Fruit fly (Drosophila melanogaster) whole organism, embryonic: ENCODE results near the gene CG7227.

Experiments
- BtbVII ChIP-seq: fragments of 200-800 bp; sonication (Bioruptor generic); optimal IDR thresholded peaks from 3 replicates; lab custom pipeline; 2017; ENCODE audit warnings: missing biosample characterization, mild to moderate bottlenecking, missing genetic modification characterization
- CG10565 ChIP-seq: fragments of 200-800 bp; sonication (Bioruptor generic); optimal IDR thresholded peaks from 3 replicates; lab custom pipeline; 2016; ENCODE audit warnings: missing biosample characterization, mild to moderate bottlenecking, missing genetic modification characterization
- CG10654 ChIP-seq: fragments of 200-800 bp; sonication (Bioruptor generic); optimal IDR thresholded peaks from 2 replicates; lab custom pipeline; 2016; ENCODE audit warnings: missing biosample characterization, missing genetic modification characterization
- CG12219 ChIP-seq: fragments of 200-800 bp; sonication (Bioruptor generic); optimal IDR thresholded peaks from 3 replicates; lab custom pipeline; 2018; ENCODE audit warnings: missing biosample characterization, mild to moderate bottlenecking, missing genetic modification characterization
- CG12299 ChIP-seq: fragments of 200-800 bp; sonication (Bioruptor generic); optimal IDR thresholded peaks from 2 replicates; lab custom pipeline; 2018; ENCODE audit warnings: missing biosample characterization, mild to moderate bottlenecking, missing genetic modification characterization
- CG2889 ChIP-seq: fragments of 200-800 bp; sonication (Bioruptor generic); IDR thresholded peaks from 3 replicates; pipeline ENCODE4 v1.3.6; 2022; ENCODE audit warnings: missing biosample characterization, missing genetic modification characterization
- CG31365 ChIP-seq: fragments of 200-800 bp; sonication (Bioruptor generic); optimal IDR thresholded peaks from 2 replicates; lab custom pipeline; 2018; ENCODE audit warnings: missing biosample characterization, mild to moderate bottlenecking, missing genetic modification characterization
- CG32532 ChIP-seq: fragments of 200-800 bp; sonication (Bioruptor generic); IDR thresholded peaks from 2 replicates; pipeline ENCODE4 v1.3.6; 2022; ENCODE audit warnings: missing biosample characterization, missing genetic modification characterization
- CG34422 ChIP-seq: fragments of 200-800 bp; sonication (Bioruptor generic); IDR thresholded peaks from 3 replicates; pipeline ENCODE4 v1.3.6; 2022; ENCODE audit warnings: missing biosample characterization, missing genetic modification characterization
- CG4360 ChIP-seq: fragments of 200-800 bp; sonication (Bioruptor generic); IDR thresholded peaks from 2 replicates; pipeline ENCODE4 v1.3.6; 2022; ENCODE audit warnings: missing biosample characterization, missing genetic modification characterization
- CG43689 ChIP-seq: fragments of 200-800 bp; sonication (Bioruptor generic); IDR thresholded peaks from 2 replicates; pipeline ENCODE4 v1.3.6; 2022; ENCODE audit warnings: missing biosample characterization, missing genetic modification characterization
- CG4854 ChIP-seq: fragments of 200-800 bp; sonication (Bioruptor generic); optimal IDR thresholded peaks from 2 replicates; lab custom pipeline; 2016; ENCODE audit warnings: missing biosample characterization, missing genetic modification characterization, inconsistent platforms
- CG5180 ChIP-seq: fragments of 200-800 bp; sonication (Bioruptor generic); optimal IDR thresholded peaks from 3 replicates; lab custom pipeline; 2017; ENCODE audit warnings: missing biosample characterization, missing genetic modification characterization, mild to moderate bottlenecking, moderate library complexity, missing genetic modification reagents
- CG5953 ChIP-seq: fragments of 200-800 bp; sonication (Bioruptor generic); IDR thresholded peaks from 2 replicates; pipeline ENCODE4 v1.3.6; 2022; ENCODE audit warnings: missing biosample characterization, missing genetic modification characterization
- CG7928 ChIP-seq: fragments of 200-800 bp; sonication (Bioruptor generic); optimal IDR thresholded peaks from 2 replicates; lab custom pipeline; 2017; ENCODE audit warnings: missing biosample characterization, mild to moderate bottlenecking, missing genetic modification characterization
- CG9437 ChIP-seq: fragments of 200-800 bp; sonication (Bioruptor generic); optimal IDR thresholded peaks from 2 replicates; lab custom pipeline; 2018; ENCODE audit warnings: missing biosample characterization, mild to moderate bottlenecking, missing genetic modification characterization
- CG9609 ChIP-seq: fragments of 200-800 bp; sonication (Bioruptor generic); optimal IDR thresholded peaks from 3 replicates; lab custom pipeline; 2016; ENCODE audit warnings: missing biosample characterization, missing genetic modification characterization
- Dip3 ChIP-seq: fragments of 200-800 bp; sonication (Bioruptor generic); optimal IDR thresholded peaks from 3 replicates; lab custom pipeline; 2016; ENCODE audit warnings: missing biosample characterization, missing genetic modification characterization
- Hmr ChIP-seq: fragments of 200-800 bp; sonication (Bioruptor generic); optimal IDR thresholded peaks from 3 replicates; lab custom pipeline; 2017; ENCODE audit warnings: mild to moderate bottlenecking, missing biosample characterization, missing genetic modification reagents, missing genetic modification characterization
- Lhr ChIP-seq: fragments of 200-800 bp; sonication (Bioruptor generic); optimal IDR thresholded peaks from 3 replicates; lab custom pipeline; 2017; ENCODE audit warnings: mild to moderate bottlenecking, missing biosample characterization, missing genetic modification reagents, missing genetic modification characterization
- Lpt ChIP-seq: fragments of >200 bp; optimal IDR thresholded peaks from 2 replicates; lab custom pipeline; 2018; ENCODE audit warnings: missing biosample characterization, missing genetic modification characterization
- MBD-R2 ChIP-seq: fragments of 200-800 bp; sonication (Bioruptor generic); IDR thresholded peaks from 2 replicates; pipeline ENCODE4 v1.3.6; 2022; ENCODE audit warnings: missing biosample characterization, missing genetic modification characterization
- Nf-YC ChIP-seq: fragments of 200-800 bp; optimal IDR thresholded peaks from 3 replicates; lab custom pipeline; 2019; ENCODE audit warnings: missing biosample characterization, mild to moderate bottlenecking, missing genetic modification characterization, moderate library complexity
- Pdp1 ChIP-seq, 2 experiments: fragments of 200-800 bp; sonication (Bioruptor generic); optimal IDR thresholded peaks; 3 replicates each; lab custom pipeline; 2016; ENCODE audit warnings: missing biosample characterization in 2 of 2, missing genetic modification characterization in 2 of 2, mild to moderate bottlenecking in 1 of 2, moderate library complexity in 1 of 2
- Ptx1 ChIP-seq: fragments of 200-800 bp; sonication (Bioruptor generic); IDR thresholded peaks from 2 replicates; pipeline ENCODE4 v1.3.6; 2022; ENCODE audit warnings: missing biosample characterization, missing genetic modification characterization
- Sox100B ChIP-seq: fragments of 200-800 bp; sonication (Bioruptor generic); optimal IDR thresholded peaks from 3 replicates; lab custom pipeline; 2018; ENCODE audit warnings: missing biosample characterization, mild to moderate bottlenecking, missing genetic modification characterization
- Taf1 ChIP-seq: fragments of 200-800 bp; sonication (Bioruptor generic); IDR thresholded peaks from 2 replicates; pipeline ENCODE4 v1.3.6; 2022; ENCODE audit warnings: missing biosample characterization, missing genetic modification characterization
- az2 ChIP-seq: fragments of 200-800 bp; sonication (Bioruptor generic); optimal IDR thresholded peaks from 3 replicates; lab custom pipeline; 2016; ENCODE audit warnings: missing biosample characterization, missing genetic modification characterization
- bigmax ChIP-seq: fragments of 200-800 bp; sonication (Bioruptor generic); optimal IDR thresholded peaks from 2 replicates; lab custom pipeline; 2018; ENCODE audit warnings: missing biosample characterization, mild to moderate bottlenecking, missing genetic modification characterization
- chinmo ChIP-seq: fragments of 200-800 bp; sonication (Bioruptor generic); IDR thresholded peaks from 4 replicates; pipeline ENCODE4 v1.3.6; 2022; ENCODE audit warnings: missing biosample characterization, missing genetic modification characterization; ENCODE audit not compliant: partially characterized antibody
- chm ChIP-seq: fragments of 200-800 bp; sonication (Bioruptor generic); IDR thresholded peaks from 2 replicates; pipeline ENCODE4 v1.3.6; 2022; ENCODE audit warnings: missing biosample characterization, missing genetic modification characterization
- crol ChIP-seq: fragments of 200-800 bp; sonication (Bioruptor generic); IDR thresholded peaks from 2 replicates; pipeline ENCODE4 v1.3.6; 2022; ENCODE audit warnings: missing biosample characterization, missing genetic modification characterization
- cwo ChIP-seq: fragments of 200-800 bp; sonication (Bioruptor generic); optimal IDR thresholded peaks from 3 replicates; lab custom pipeline; 2017; ENCODE audit warnings: missing biosample characterization, missing genetic modification characterization, mild to moderate bottlenecking, moderate library complexity, missing genetic modification reagents
- danr ChIP-seq: fragments of 200-800 bp; sonication (Bioruptor generic); IDR thresholded peaks from 2 replicates; pipeline ENCODE4 v1.3.6; 2022; ENCODE audit warnings: missing biosample characterization, missing genetic modification characterization
- ken ChIP-seq: fragments of 200-800 bp; sonication (Bioruptor generic); IDR thresholded peaks from 3 replicates; pipeline ENCODE4 v1.3.6; 2022; ENCODE audit warnings: missing biosample characterization, missing genetic modification characterization
- lmd ChIP-seq: fragments of 200-800 bp; sonication (Bioruptor generic); IDR thresholded peaks from 2 replicates; pipeline ENCODE4 v1.3.6; 2022; ENCODE audit warnings: missing biosample characterization, missing genetic modification characterization
- pan ChIP-seq, 4 experiments: fragments of >200 bp in 3 of 4; fragments of 200-800 bp in 1 of 4; sonication (Bioruptor generic) in 1 of 4; optimal IDR thresholded peaks in 3 of 4; IDR thresholded peaks in 1 of 4; 2 replicates each; pipeline versions ENCODE4 v1.3.6 to Lab custom; 2017 to 2022; ENCODE audit warnings: missing biosample characterization in 2 of 4, missing genetic modification characterization in 2 of 4, mixed read lengths in 1 of 4
- prd ChIP-seq, 3 experiments: fragments of >200 bp in 2 of 3; fragments of 200-800 bp in 1 of 3; sonication (Bioruptor generic) in 1 of 3; optimal IDR thresholded peaks in 2 of 3; IDR thresholded peaks in 1 of 3; 2 replicates in 2 of 3; 3 replicates in 1 of 3; pipeline versions ENCODE4 v1.3.6 to Lab custom; 2017 to 2022; ENCODE audit warnings: missing biosample characterization in 1 of 3, missing genetic modification characterization in 1 of 3
- ro ChIP-seq: fragments of 200-800 bp; sonication (Bioruptor generic); IDR thresholded peaks from 2 replicates; pipeline ENCODE4 v1.3.6; 2022; ENCODE audit warnings: missing biosample characterization, missing genetic modification characterization
- sens ChIP-seq: fragments of 200-800 bp; sonication (Bioruptor generic); peaks from one replicate; lab custom pipeline; 2016; ENCODE audit warnings: missing biosample characterization, missing genetic modification characterization
- slbo ChIP-seq: fragments of 200-800 bp; sonication (Bioruptor generic); IDR thresholded peaks from 2 replicates; pipeline ENCODE4 v1.3.6; 2022; ENCODE audit warnings: missing biosample characterization, missing genetic modification characterization
- sna ChIP-seq: fragments of 200-800 bp; sonication (Bioruptor generic); IDR thresholded peaks from 2 replicates; pipeline ENCODE4 v1.3.6; 2022; ENCODE audit warnings: missing biosample characterization, missing genetic modification characterization; ENCODE audit not compliant: partially characterized antibody
- sr ChIP-seq: fragments of 200-800 bp; sonication (Bioruptor generic); IDR thresholded peaks from 3 replicates; pipeline ENCODE4 v1.3.6; 2022; ENCODE audit warnings: missing biosample characterization, missing genetic modification characterization
- stc ChIP-seq: fragments of 200-800 bp; sonication (Bioruptor generic); IDR thresholded peaks from 2 replicates; pipeline ENCODE4 v1.3.6; 2022; ENCODE audit warnings: missing biosample characterization, missing genetic modification characterization
- vvl ChIP-seq: fragments of 200-800 bp; sonication (Bioruptor generic); IDR thresholded peaks from 2 replicates; pipeline ENCODE4 v1.3.6; 2022; ENCODE audit warnings: missing biosample characterization, missing genetic modification characterization
- zfh1 ChIP-seq: fragments of 200-800 bp; sonication (Bioruptor generic); IDR thresholded peaks from 3 replicates; pipeline ENCODE4 v1.3.6; 2022; ENCODE audit warnings: missing biosample characterization, missing genetic modification characterization

The CG7227 gene

DNA sequence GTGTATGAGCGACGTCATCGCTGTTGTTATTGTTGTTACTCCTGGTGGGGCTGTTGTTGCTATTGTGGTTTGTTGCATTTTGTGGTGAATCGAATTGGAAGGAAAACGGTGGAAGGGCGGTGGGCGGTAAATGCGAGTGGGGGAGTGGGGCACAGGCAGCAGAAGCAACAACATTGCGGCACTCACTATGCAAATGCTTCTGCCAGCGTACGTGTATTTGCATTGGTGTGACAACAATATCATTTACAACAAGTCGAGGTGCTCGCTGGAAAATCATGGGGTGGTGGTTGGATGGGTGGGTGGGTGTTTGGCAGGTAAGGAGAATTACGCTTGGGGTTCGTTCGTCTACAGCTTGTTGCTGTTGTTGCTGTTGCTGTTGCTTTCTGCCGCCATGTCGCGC lies 30.3 kb downstream of the CG7227 start:
- TF ChIP-seq CG32532 (GFP tag; lab: Robert Waterston, UW) (peak; percentile 16; the same call in 1 of the 2 replicates), vvl (GFP tag; lab: Robert Waterston, UW) (peak; percentile 22; the same call in 1 of the 2 replicates), CG5180 (GFP tag; lab: Kevin White, UChicago) (peak; percentile 55), slbo (GFP tag; lab: Robert Waterston, UW) (no peak), CG12219 (no peak), sr (0 out of 3 replicates have a peak, but pooled peaks have one; percentile 12), CG4360 (0 out of 2 replicates have a peak, but pooled peaks have one; percentile 10)

DNA sequence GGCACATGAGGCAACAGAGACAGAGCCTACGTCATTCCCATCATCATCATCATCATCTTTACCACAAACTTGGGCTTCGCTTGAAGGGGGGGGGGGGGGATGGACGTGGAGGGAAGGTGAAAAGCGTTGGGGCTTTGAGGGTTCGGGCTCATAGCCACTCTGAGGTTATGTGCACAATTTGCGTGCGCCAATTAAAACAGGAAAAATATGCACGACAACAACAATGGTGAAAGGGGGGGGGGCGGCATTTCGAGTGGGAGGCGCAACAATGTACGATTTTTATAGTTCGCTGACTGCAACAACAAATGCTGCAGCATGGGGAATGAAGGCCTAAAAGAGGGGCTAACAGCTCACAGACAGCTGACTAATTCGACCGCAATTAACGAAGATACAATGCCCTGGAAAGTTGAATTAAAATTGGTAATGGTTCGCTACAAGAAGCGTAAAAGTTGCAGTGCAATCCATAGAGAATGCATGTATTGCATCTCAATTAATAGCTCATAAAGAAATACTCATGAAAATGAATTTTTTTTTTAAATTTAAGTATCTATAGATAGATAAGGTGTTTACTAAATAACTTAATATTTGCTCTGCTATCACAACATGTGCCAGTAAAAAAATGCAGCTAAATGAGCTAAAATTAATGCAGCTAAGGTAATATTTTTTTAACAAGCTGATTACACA lies 30.9 kb downstream of the CG7227 start:
- TF ChIP-seq chinmo (GFP tag; lab: Robert Waterston, UW), result 0 out of 4 replicates have a peak, but pooled peaks have one; percentile 33
- no peak for TF ChIP-seq CG9609 (GFP tag; lab: Kevin White, UChicago)
- TF ChIP-seq crol (GFP tag; lab: Robert Waterston, UW), result peak; percentile 67; the same call in 1 of the 2 replicates
- no peak for TF ChIP-seq prd (optimal IDR thresholded peaks at IDR 0.05; lab: Kevin White, UChicago)
- TF ChIP-seq prd (GFP tag; IDR thresholded peaks at IDR 0.05; lab: Robert Waterston, UW), result 0 out of 3 replicates have a peak, but pooled peaks have one; percentile 6
- peak; percentile 6 for TF ChIP-seq sens (GFP tag; lab: Kevin White, UChicago)
- TF ChIP-seq sna (GFP tag; lab: Robert Waterston, UW), result 0 out of 2 replicates have a peak, but pooled peaks have one; percentile 35
- TF ChIP-seq, all 482 proteins: peak for 5

DNA sequence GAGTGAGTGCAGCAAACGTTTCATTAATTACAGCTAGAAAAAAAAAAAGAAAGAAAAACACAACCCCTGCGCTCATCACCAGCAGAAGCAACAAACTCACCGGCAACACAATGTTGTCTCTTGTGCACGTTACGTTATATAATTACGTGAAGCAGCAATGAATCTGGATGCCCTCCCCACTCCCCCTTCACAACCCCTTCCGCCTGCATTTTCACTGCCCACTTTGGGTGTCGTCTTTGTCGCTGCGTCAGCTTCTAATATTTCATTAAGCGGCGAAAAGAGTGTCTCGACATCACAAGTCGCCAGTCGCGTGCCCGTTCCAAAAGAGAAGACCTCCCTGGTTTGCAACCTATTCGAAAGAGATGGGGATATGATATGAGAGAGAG lies 31.5 kb downstream of the CG7227 start:
- TF ChIP-seq Taf1 (GFP tag; lab: Robert Waterston, UW), result no peak
- TF ChIP-seq CG7928 (GFP tag; lab: Kevin White, UChicago), result no peak
- no peak for TF ChIP-seq CG31365 (tag; lab: Kevin White, UChicago)
- TF ChIP-seq Pdp1 (GFP tag; optimal IDR thresholded peaks at IDR 0.05; lab: Kevin White, UChicago), result peak in 1 of 2 experiments; percentile 79
- no peak for TF ChIP-seq stc
- peak; percentile 20 for TF ChIP-seq CG5180 (GFP tag; lab: Kevin White, UChicago)
- TF ChIP-seq slbo (GFP tag; lab: Robert Waterston, UW), result no peak
- TF ChIP-seq cwo (GFP tag; lab: Kevin White, UChicago), result peak; percentile 33
- no peak for TF ChIP-seq pan (optimal IDR thresholded peaks at IDR 0.05; lab: Kevin White, UChicago)
- no peak for TF ChIP-seq pan (GFP tag; optimal IDR thresholded peaks at IDR 0.05 in 1 of 2, IDR thresholded peaks at IDR 0.05 in 1 of 2)
- TF ChIP-seq bigmax (GFP tag; lab: Kevin White, UChicago), result no peak
- no peak for TF ChIP-seq ro
- TF ChIP-seq Ptx1, result no peak
- no peak for TF ChIP-seq CG10565 (GFP tag; lab: Kevin White, UChicago)
- TF ChIP-seq Nf-YC, result peak; percentile 14
- no peak for TF ChIP-seq chm (GFP tag; lab: Robert Waterston, UW)
- no peak for TF ChIP-seq lmd (GFP tag; lab: Robert Waterston, UW)
- no peak for TF ChIP-seq BtbVII (GFP tag; lab: Kevin White, UChicago)
- TF ChIP-seq CG9437, result peak; percentile 74
- 0 out of 3 replicates have a peak, but pooled peaks have one; percentile 10 for TF ChIP-seq CG34422 (GFP tag; lab: Robert Waterston, UW)
- TF ChIP-seq danr, result no peak
- TF ChIP-seq CG5953 (GFP tag; lab: Robert Waterston, UW), result no peak
- no peak for TF ChIP-seq CG4854 (GFP tag; lab: Kevin White, UChicago)
- 0 out of 3 replicates have a peak, but pooled peaks have one; percentile 12 for TF ChIP-seq zfh1 (GFP tag; lab: Robert Waterston, UW)
- no peak for TF ChIP-seq Hmr (GFP tag; lab: Kevin White, UChicago)
- TF ChIP-seq MBD-R2 (GFP tag; lab: Robert Waterston, UW), result no peak
- no peak for TF ChIP-seq Dip3 (GFP tag; lab: Kevin White, UChicago)
- TF ChIP-seq ken (GFP tag; lab: Robert Waterston, UW), result no peak
- TF ChIP-seq Lpt, result no peak
- no peak for TF ChIP-seq Lhr (GFP tag; lab: Kevin White, UChicago)
- no peak for TF ChIP-seq CG43689 (GFP tag; lab: Robert Waterston, UW)
- TF ChIP-seq CG2889, result no peak
- no peak for TF ChIP-seq CG10654 (GFP tag; lab: Kevin White, UChicago)
- TF ChIP-seq CG12299 (tag; lab: Kevin White, UChicago), result no peak
- no peak for TF ChIP-seq Sox100B
- TF ChIP-seq az2, result no peak
